Worm (Caenorhabditis elegans): Measurements from ENCODE around the gene F41C3.8.

DNA sequence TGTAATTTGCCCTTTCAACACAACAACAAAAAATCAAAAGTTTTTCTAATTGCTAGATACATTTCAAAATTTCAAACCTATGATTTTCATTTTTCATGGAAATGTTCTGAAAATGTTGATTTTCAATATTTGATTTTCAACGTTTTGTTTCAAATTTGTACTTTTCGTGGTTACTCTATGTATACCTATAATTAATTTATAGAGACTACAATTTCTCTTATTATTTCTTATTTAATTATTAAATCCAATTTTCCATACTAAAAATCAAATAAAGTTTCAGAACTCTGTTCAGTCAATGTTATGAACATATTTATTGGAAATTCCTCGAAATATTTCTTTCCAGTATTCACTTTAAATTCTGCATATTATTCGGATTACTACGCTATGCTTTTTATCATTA is 28.9 kb upstream of the F41C3.8 start, which contains the start of gene sre-39:
- TF ChIP-seq nhr-2 (tag; optimal IDR thresholded peaks at IDR 0.05) (no peak), unc-39 (tag; optimal IDR thresholded peaks at IDR 0.05) (no peak), unc-62 (GFP tag; optimal IDR thresholded peaks at IDR 0.05) (no peak), ces-1 (GFP tag; optimal IDR thresholded peaks at IDR 0.05) (no peak), ham-2 (GFP tag; optimal IDR thresholded peaks at IDR 0.05) (no peak), lin-13 (tag; optimal IDR thresholded peaks at IDR 0.05) (no peak), lsy-2 (tag; optimal IDR thresholded peaks at IDR 0.05) (no peak)

Measured in whole organism, mixed stage, embryonic.